Fruit fly (Drosophila melanogaster) whole organism, embryonic: Measurements from ENCODE around the gene CG31178.

Experiments
- ATbp ChIP-seq: fragments of 200-800 bp; sonication (Bioruptor generic); optimal IDR thresholded peaks from 2 replicates; lab custom pipeline; 2017; ENCODE audit warnings: missing biosample characterization, mild to moderate bottlenecking, missing genetic modification characterization, missing genetic modification reagents
- Ada2b ChIP-seq: fragments of 200-800 bp; sonication (Bioruptor generic); IDR thresholded peaks from 2 replicates; pipeline ENCODE4 v1.3.6; 2022; ENCODE audit warnings: missing biosample characterization, missing genetic modification characterization
- Asciz ChIP-seq: fragments of 200-800 bp; sonication (Bioruptor generic); optimal IDR thresholded peaks from 2 replicates; lab custom pipeline; 2017; ENCODE audit warnings: missing biosample characterization, mild to moderate bottlenecking, missing genetic modification characterization, missing genetic modification reagents
- Awh ChIP-seq: fragments of 200-800 bp; sonication (Bioruptor generic); IDR thresholded peaks from 2 replicates; pipeline ENCODE4, ENCODE4 v1.3.6; 2022; ENCODE audit warnings: missing biosample characterization, missing genetic modification characterization
- CG10147 ChIP-seq: fragments of 200-800 bp; sonication (Bioruptor generic); optimal IDR thresholded peaks from 2 replicates; lab custom pipeline; 2019; ENCODE audit warnings: missing biosample characterization, mild to moderate bottlenecking, missing genetic modification characterization, moderate library complexity
- CG10654 ChIP-seq: fragments of 200-800 bp; sonication (Bioruptor generic); optimal IDR thresholded peaks from 2 replicates; lab custom pipeline; 2016; ENCODE audit warnings: missing biosample characterization, missing genetic modification characterization
- CG10959 ChIP-seq: fragments of 200-800 bp; sonication (Bioruptor generic); IDR thresholded peaks from 2 replicates; pipeline ENCODE4 v1.3.6; 2022; ENCODE audit warnings: missing biosample characterization, missing genetic modification characterization
- CG14014 ChIP-seq: fragments of 200-800 bp; sonication (Bioruptor generic); IDR thresholded peaks from 2 replicates; pipeline ENCODE4 v1.3.6; 2022; ENCODE audit warnings: missing biosample characterization, missing genetic modification characterization
- CG15269 ChIP-seq: fragments of 200-800 bp; sonication (Bioruptor generic); optimal IDR thresholded peaks from 2 replicates; lab custom pipeline; 2018; ENCODE audit warnings: missing biosample characterization, mild to moderate bottlenecking, missing genetic modification characterization, moderate library complexity
- CG17359 ChIP-seq: fragments of 200-800 bp; sonication (Bioruptor generic); optimal IDR thresholded peaks from 3 replicates; lab custom pipeline; 2018; ENCODE audit warnings: missing biosample characterization, mild to moderate bottlenecking, missing genetic modification characterization, moderate library complexity
- CG17568 ChIP-seq: fragments of 200-800 bp; sonication (Bioruptor generic); optimal IDR thresholded peaks from 2 replicates; lab custom pipeline; 2018; ENCODE audit warnings: missing biosample characterization, mild to moderate bottlenecking, missing genetic modification characterization, moderate library complexity
- CG18476 ChIP-seq: fragments of 200-800 bp; sonication (Bioruptor generic); optimal IDR thresholded peaks from 2 replicates; lab custom pipeline; 2016; ENCODE audit warnings: missing biosample characterization, mild to moderate bottlenecking, missing genetic modification characterization
- CG30431 ChIP-seq: fragments of 200-800 bp; sonication (Bioruptor generic); optimal IDR thresholded peaks from 2 replicates; lab custom pipeline; 2017; ENCODE audit warnings: missing biosample characterization, missing genetic modification characterization
- CG31224 ChIP-seq: fragments of 200-800 bp; sonication (Bioruptor generic); IDR thresholded peaks from 2 replicates; pipeline ENCODE4 v1.3.6; 2022; ENCODE audit warnings: missing biosample characterization, missing genetic modification characterization
- CG33557 ChIP-seq: fragments of 200-800 bp; sonication (Bioruptor generic); optimal IDR thresholded peaks from 2 replicates; lab custom pipeline; 2019; ENCODE audit warnings: missing biosample characterization, mild to moderate bottlenecking, missing genetic modification characterization, moderate library complexity
- CG3407 ChIP-seq: fragments of 200-800 bp; sonication (Bioruptor generic); optimal IDR thresholded peaks from 2 replicates; lab custom pipeline; 2018; ENCODE audit warnings: missing biosample characterization, mild to moderate bottlenecking, missing genetic modification characterization
- CG3726 ChIP-seq: fragments of 200-800 bp; sonication (Bioruptor generic); IDR thresholded peaks from 3 replicates; pipeline ENCODE4, ENCODE4 v1.3.6; 2022; ENCODE audit warnings: missing biosample characterization, missing genetic modification characterization
- CG4282 ChIP-seq: fragments of 200-800 bp; sonication (Bioruptor generic); optimal IDR thresholded peaks from 2 replicates; lab custom pipeline; 2016; ENCODE audit warnings: missing biosample characterization, missing genetic modification characterization
- CG7839 ChIP-seq: fragments of 200-800 bp; sonication (Bioruptor generic); optimal IDR thresholded peaks from 3 replicates; lab custom pipeline; 2018; ENCODE audit warnings: missing biosample characterization, mild to moderate bottlenecking, missing genetic modification characterization, moderate library complexity
- CG8478 ChIP-seq: fragments of >200 bp; optimal IDR thresholded peaks from 2 replicates; lab custom pipeline; 2018
- Doc3 ChIP-seq: fragments of 200-800 bp; sonication (Bioruptor generic); IDR thresholded peaks from 3 replicates; pipeline ENCODE4 v1.3.6; 2022; ENCODE audit warnings: missing biosample characterization, missing genetic modification characterization; ENCODE audit not compliant: partially characterized antibody
- E2f2 ChIP-seq: fragments of 200-800 bp; sonication (Bioruptor generic); IDR thresholded peaks from 2 replicates; pipeline ENCODE4 v1.3.6; 2022; ENCODE audit warnings: missing biosample characterization, missing genetic modification characterization
- Ets65A ChIP-seq: fragments of 200-800 bp; sonication (Bioruptor generic); peaks from one replicate; lab custom pipeline; 2016; ENCODE audit warnings: missing biosample characterization, missing genetic modification characterization
- GATAe ChIP-seq: fragments of 200-800 bp; sonication (Bioruptor generic); conservative IDR thresholded peaks from 2 replicates; pipeline ENCODE4 v1.3.6; 2022; ENCODE audit warnings: missing biosample characterization, missing genetic modification characterization
- Hand ChIP-seq: fragments of 200-800 bp; sonication (Bioruptor generic); optimal IDR thresholded peaks from 2 replicates; lab custom pipeline; 2017; ENCODE audit warnings: mild to moderate bottlenecking, missing biosample characterization, missing genetic modification reagents, missing genetic modification characterization
- Lhr ChIP-seq: fragments of 200-800 bp; sonication (Bioruptor generic); optimal IDR thresholded peaks from 3 replicates; lab custom pipeline; 2017; ENCODE audit warnings: mild to moderate bottlenecking, missing biosample characterization, missing genetic modification reagents, missing genetic modification characterization
- MTF-1 ChIP-seq: fragments of 200-800 bp; sonication (Bioruptor generic); optimal IDR thresholded peaks from 2 replicates; lab custom pipeline; 2018; ENCODE audit warnings: missing biosample characterization, mild to moderate bottlenecking, missing genetic modification characterization, borderline replicate concordance
- Pdp1 ChIP-seq, 2 experiments: fragments of 200-800 bp; sonication (Bioruptor generic); optimal IDR thresholded peaks; 3 replicates each; lab custom pipeline; 2016; ENCODE audit warnings: missing biosample characterization in 2 of 2, missing genetic modification characterization in 2 of 2, mild to moderate bottlenecking in 1 of 2, moderate library complexity in 1 of 2
- Scr ChIP-seq: fragments of 200-800 bp; sonication (Bioruptor generic); IDR thresholded peaks from 2 replicates; pipeline ENCODE4 v1.3.6; 2022; ENCODE audit warnings: missing biosample characterization, missing genetic modification characterization; ENCODE audit not compliant: partially characterized antibody
- Xbp1 ChIP-seq: fragments of 200-800 bp; sonication (Bioruptor generic); optimal IDR thresholded peaks from 3 replicates; lab custom pipeline; 2016; ENCODE audit warnings: missing biosample characterization, mild to moderate bottlenecking, missing genetic modification characterization
- ase ChIP-seq: fragments of 200-800 bp; sonication (Bioruptor generic); IDR thresholded peaks from 3 replicates; pipeline ENCODE4 v1.3.6; 2022; ENCODE audit warnings: missing biosample characterization, missing genetic modification characterization
- bab2 ChIP-seq: fragments of 200-800 bp; sonication (Bioruptor generic); optimal IDR thresholded peaks from 2 replicates; lab custom pipeline; 2016; ENCODE audit warnings: missing biosample characterization, missing genetic modification characterization
- br ChIP-seq: fragments of >200 bp; optimal IDR thresholded peaks from 2 replicates; lab custom pipeline; 2017
- bsh ChIP-seq, 2 experiments: fragments of 200-800 bp; sonication (Bioruptor generic); optimal IDR thresholded peaks; 2 replicates each; lab custom pipeline; 2017 to 2018; ENCODE audit warnings: mild to moderate bottlenecking in 2 of 2, missing biosample characterization in 2 of 2, missing genetic modification characterization in 2 of 2, moderate library complexity in 1 of 2
- btn ChIP-seq: fragments of 200-800 bp; sonication (Bioruptor generic); optimal IDR thresholded peaks from 2 replicates; lab custom pipeline; 2016; ENCODE audit warnings: missing biosample characterization, missing genetic modification characterization
- cato ChIP-seq: fragments of 200-800 bp; sonication (Bioruptor generic); optimal IDR thresholded peaks from 2 replicates; lab custom pipeline; 2016; ENCODE audit warnings: missing biosample characterization, missing genetic modification characterization, borderline replicate concordance
- cg ChIP-seq: fragments of 200-800 bp; sonication (Bioruptor generic); optimal IDR thresholded peaks from 3 replicates; lab custom pipeline; 2019; ENCODE audit warnings: missing biosample characterization, mild to moderate bottlenecking, missing genetic modification characterization, moderate library complexity
- fd102C ChIP-seq: fragments of 200-800 bp; sonication (Bioruptor generic); optimal IDR thresholded peaks from 2 replicates; lab custom pipeline; 2018; ENCODE audit warnings: missing biosample characterization, mild to moderate bottlenecking, missing genetic modification characterization, moderate library complexity
- gcm2 ChIP-seq: fragments of 200-800 bp; sonication (Bioruptor generic); optimal IDR thresholded peaks from 2 replicates; lab custom pipeline; 2016; ENCODE audit warnings: missing biosample characterization, missing genetic modification characterization
- gfzf ChIP-seq: fragments of 200-800 bp; sonication (Bioruptor generic); optimal IDR thresholded peaks from 2 replicates; lab custom pipeline; 2016; ENCODE audit warnings: missing biosample characterization, mild to moderate bottlenecking, missing genetic modification characterization, moderate library complexity
- hth ChIP-seq: fragments of >200 bp; optimal IDR thresholded peaks from 2 replicates; lab custom pipeline; 2017; ENCODE audit warnings: inconsistent platforms
- lmd ChIP-seq: fragments of 200-800 bp; sonication (Bioruptor generic); IDR thresholded peaks from 2 replicates; pipeline ENCODE4 v1.3.6; 2022; ENCODE audit warnings: missing biosample characterization, missing genetic modification characterization
- luna ChIP-seq: fragments of 200-800 bp; sonication (Bioruptor generic); optimal IDR thresholded peaks from 2 replicates; lab custom pipeline; 2016; ENCODE audit warnings: missing biosample characterization, missing genetic modification characterization
- nerfin-2 ChIP-seq: fragments of 200-800 bp; sonication (Bioruptor generic); IDR thresholded peaks from 2 replicates; pipeline ENCODE4 v1.3.6; 2022; ENCODE audit warnings: missing biosample characterization, missing genetic modification characterization; ENCODE audit not compliant: partially characterized antibody
- pnt ChIP-seq: fragments of 200-800 bp; sonication (Bioruptor generic); optimal IDR thresholded peaks from 3 replicates; lab custom pipeline; 2016; ENCODE audit warnings: missing biosample characterization, missing genetic modification characterization
- pzg ChIP-seq: fragments of 200-800 bp; sonication (Bioruptor generic); optimal IDR thresholded peaks from 3 replicates; lab custom pipeline; 2018; ENCODE audit warnings: missing biosample characterization, mild to moderate bottlenecking, missing genetic modification characterization, moderate library complexity
- sima ChIP-seq: fragments of 200-800 bp; sonication (Bioruptor generic); optimal IDR thresholded peaks from 2 replicates; lab custom pipeline; 2016; ENCODE audit warnings: missing biosample characterization, missing genetic modification characterization
- tup ChIP-seq: fragments of 200-800 bp; sonication (Bioruptor generic); optimal IDR thresholded peaks from 2 replicates; lab custom pipeline; 2016; ENCODE audit warnings: missing biosample characterization, mild to moderate bottlenecking, missing genetic modification characterization, moderate library complexity
- vfl ChIP-seq: fragments of 200-800 bp; sonication (Bioruptor generic); optimal IDR thresholded peaks from 2 replicates; lab custom pipeline; 2016; ENCODE audit warnings: missing biosample characterization, missing genetic modification characterization
- wor ChIP-seq: fragments of 200-800 bp; sonication (Bioruptor generic); IDR thresholded peaks from 2 replicates; pipeline ENCODE4 v1.3.6; 2022; ENCODE audit warnings: missing biosample characterization, missing genetic modification characterization
- zfh1 ChIP-seq: fragments of 200-800 bp; sonication (Bioruptor generic); IDR thresholded peaks from 3 replicates; pipeline ENCODE4 v1.3.6; 2022; ENCODE audit warnings: missing biosample characterization, missing genetic modification characterization

Gene CG31178

dm6 chr3R:21848987-21849442 lies 24.5 kb upstream of the CG31178 start (continued):
- TF ChIP-seq nerfin-2 (GFP tag; lab: Robert Waterston, UW) (no peak), sima (GFP tag; lab: Kevin White, UChicago) (no peak), cg (GFP tag; lab: Kevin White, UChicago) (no peak), CG33557 (GFP tag; lab: Kevin White, UChicago) (peak; percentile 69), CG7839 (tag; lab: Kevin White, UChicago) (peak; percentile 86), bsh (GFP tag; optimal IDR thresholded peaks at IDR 0.05; lab: Kevin White, UChicago) (peak; percentile 60 to 88), tup (no peak), CG4282 (GFP tag; lab: Kevin White, UChicago) (no peak), Hand (no peak), CG8478 (lab: Kevin White, UChicago) (no peak), Pdp1 (GFP tag; optimal IDR thresholded peaks at IDR 0.05; lab: Kevin White, UChicago) (peak; percentile 76 to 78), Xbp1 (GFP tag; lab: Kevin White, UChicago) (peak; percentile 67), Ets65A (GFP tag; lab: Kevin White, UChicago) (peak; percentile 92), fd102C (GFP tag; lab: Kevin White, UChicago) (peak; percentile 12), E2f2 (GFP tag; lab: Robert Waterston, UW) (no peak), CG18476 (GFP tag; lab: Kevin White, UChicago) (peak; percentile 62), cato (GFP tag; lab: Kevin White, UChicago) (peak; percentile 24), CG10147 (GFP tag; lab: Kevin White, UChicago) (peak; percentile 64), wor (no peak), Ada2b (GFP tag; lab: Robert Waterston, UW) (peak; percentile 59), gcm2 (GFP tag; lab: Kevin White, UChicago) (peak; percentile 35), ATbp (GFP tag; lab: Kevin White, UChicago) (peak; percentile 57), CG17359 (tag; lab: Kevin White, UChicago) (peak; percentile 67), GATAe (GFP tag; lab: Robert Waterston, UW) (no peak), Doc3 (GFP tag; lab: Robert Waterston, UW) (no peak), CG17568 (peak; percentile 26), CG3726 (no peak), CG30431 (GFP tag; lab: Kevin White, UChicago) (peak; percentile 66), luna (no peak), CG10654 (GFP tag; lab: Kevin White, UChicago) (peak; percentile 29), hth (lab: Kevin White, UChicago) (no peak), Awh (GFP tag; lab: Robert Waterston, UW) (no peak), CG10959 (GFP tag; lab: Robert Waterston, UW) (peak; percentile 58), CG3407 (peak; percentile 46), lmd (GFP tag; lab: Robert Waterston, UW) (peak; percentile 50), vfl (GFP tag; lab: Kevin White, UChicago) (peak; percentile 52), zfh1 (GFP tag; lab: Robert Waterston, UW) (peak; percentile 69), Lhr (GFP tag; lab: Kevin White, UChicago) (peak; percentile 35), CG15269 (peak; percentile 61), br (no peak), pnt (GFP tag; lab: Kevin White, UChicago) (peak; percentile 61), CG14014 (no peak; the same call in 1 of the 2 replicates), gfzf (GFP tag; lab: Kevin White, UChicago) (no peak), pzg (GFP tag; lab: Kevin White, UChicago) (no peak), ase (GFP tag; lab: Robert Waterston, UW) (0 out of 3 replicates have a peak, but pooled peaks have one; percentile 26), Asciz (GFP tag; lab: Kevin White, UChicago) (peak; percentile 78), CG31224 (GFP tag; lab: Robert Waterston, UW) (no peak), btn (GFP tag; lab: Kevin White, UChicago) (peak; percentile 9), Scr (GFP tag; lab: Robert Waterston, UW) (no peak), bab2 (GFP tag; lab: Kevin White, UChicago) (peak; percentile 52), MTF-1 (GFP tag; lab: Kevin White, UChicago) (peak; percentile 58)
